Worm (Caenorhabditis elegans) whole organism, L4/young adult: ENCODE measurements around the gene R08C7.11.

ENCODE experiments used
- W03F9.2 ChIP-seq: fragments of 150-350 bp; optimal IDR thresholded peaks from 2 replicates; lab custom pipeline; 2014; ENCODE audit warnings: missing biosample characterization, missing genetic modification characterization
- dao-5 ChIP-seq: sonication (generic microtip); optimal IDR thresholded peaks from 2 replicates; lab custom pipeline; 2016; ENCODE audit warnings: missing genotype, missing genetic modification characterization, moderate library complexity, missing compliant biosample characterization
- him-1 ChIP-seq: sonication (generic microtip); optimal IDR thresholded peaks from 2 replicates; lab custom pipeline; 2016; ENCODE audit warnings: missing genotype, missing genetic modification reagents, missing genetic modification characterization, missing compliant biosample characterization

DNA sequence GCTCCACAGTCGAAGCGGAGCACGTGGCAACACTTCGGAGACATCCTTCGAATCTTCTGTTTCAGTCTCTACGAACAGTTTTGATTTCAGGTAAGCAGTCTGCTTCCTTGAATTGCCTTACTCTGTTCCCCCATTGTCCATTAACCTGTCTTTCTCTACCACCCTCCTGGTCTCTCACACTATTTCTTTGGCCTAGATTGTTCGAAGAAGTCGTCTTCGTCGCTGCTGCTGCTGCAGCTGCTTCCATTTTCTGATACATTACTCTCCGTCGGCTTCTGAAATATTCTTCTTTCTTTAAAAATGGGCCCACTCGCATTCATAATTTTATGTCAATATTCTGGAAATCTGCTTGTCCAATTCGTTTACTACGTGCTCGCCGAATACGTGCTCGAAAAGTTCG lies 3.2 kb downstream of the R08C7.11 start, which contains the start of gene R08C7.1:
- TF ChIP-seq him-1 (tag; lab: Kevin White, UChicago) (no peak), dao-5 (tag; lab: Kevin White, UChicago) (no peak), W03F9.2 (no peak)
